Worm (Caenorhabditis elegans) whole organism, L4 larva: ENCODE measurements around the gene hsp-4.

Source experiments
- aly-2 ChIP-seq: sonication (generic microtip); optimal IDR thresholded peaks from 2 replicates; lab custom pipeline; 2018; ENCODE audit warnings: missing biosample characterization, missing genetic modification characterization
- daf-19 ChIP-seq: fragments of 200-800 bp; sonication (Bioruptor generic); conservative IDR thresholded peaks from 2 replicates; pipeline ENCODE4 v1.3.6; 2022; ENCODE audit warnings: missing genetic modification characterization, missing compliant biosample characterization
- hlh-30 ChIP-seq: sonication (generic microtip); optimal IDR thresholded peaks from 2 replicates; lab custom pipeline; 2017; ENCODE audit warnings: antibody characterized with exemption, mild to moderate bottlenecking, missing genetic modification characterization, missing compliant biosample characterization; ENCODE audit not compliant: insufficient read depth
- lim-7 ChIP-seq: fragments of 200-800 bp; sonication (Bioruptor generic); IDR thresholded peaks from 2 replicates; pipeline ENCODE4 v1.3.6; 2022; ENCODE audit warnings: missing genetic modification characterization, missing compliant biosample characterization
- lin-15B ChIP-seq: fragments of 150-350 bp; sonication (generic microtip); optimal IDR thresholded peaks from 3 replicates; lab custom pipeline; 2014; ENCODE audit warnings: missing biosample characterization, missing genetic modification characterization
- nhr-10 ChIP-seq: fragments of 150-350 bp; optimal IDR thresholded peaks from 2 replicates; lab custom pipeline; 2014; ENCODE audit warnings: missing biosample characterization, missing genetic modification characterization
- nhr-28 ChIP-seq: fragments of 150-350 bp; optimal IDR thresholded peaks from 2 replicates; lab custom pipeline; 2014; ENCODE audit warnings: missing biosample characterization, missing genetic modification characterization
- nhr-41 ChIP-seq: fragments of 200-800 bp; sonication (Bioruptor generic); IDR thresholded peaks from 2 replicates; pipeline ENCODE4 v1.3.6; 2022; ENCODE audit warnings: missing genetic modification reagents, missing genetic modification characterization, missing compliant biosample characterization
- unc-130 ChIP-seq: sonication (generic microtip); optimal IDR thresholded peaks from 2 replicates; lab custom pipeline; 2016; ENCODE audit warnings: missing genetic modification reagents, missing genetic modification characterization, missing compliant biosample characterization

DNA sequence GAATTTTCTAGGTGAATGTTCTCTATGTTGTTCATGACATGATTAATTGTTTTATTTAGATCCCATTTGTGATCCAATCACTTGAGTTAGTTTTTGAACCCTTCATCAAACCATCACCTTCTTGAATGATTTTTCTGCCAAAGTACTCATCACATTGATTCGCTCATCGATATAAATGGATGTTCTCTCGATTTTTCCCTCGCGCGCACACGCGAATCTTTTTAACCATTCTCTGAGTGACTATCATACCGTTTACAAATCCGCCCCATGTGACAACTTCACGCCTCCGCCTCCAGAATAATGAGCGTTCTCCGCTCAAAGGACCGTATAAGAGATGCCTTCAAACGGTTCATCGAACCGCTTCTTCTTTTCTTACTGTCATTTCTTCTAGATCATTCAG lies 9.6 kb downstream of the hsp-4 start:
- peak; percentile 74 for TF ChIP-seq nhr-28 (tag; lab: Kevin White, UChicago)
- TF ChIP-seq daf-19 (GFP tag; lab: Robert Waterston, UW) = no peak
- no peak for TF ChIP-seq aly-2 (tag; lab: Kevin White, UChicago)
- TF ChIP-seq lin-15B (tag; lab: Kevin White, UChicago) = no peak
- no peak for TF ChIP-seq unc-130 (GFP tag; lab: Kevin White, UChicago)
- TF ChIP-seq hlh-30 = peak; percentile 29
- TF ChIP-seq nhr-41 (GFP tag; lab: Robert Waterston, UW) = no peak
- TF ChIP-seq lim-7 (GFP tag; lab: Robert Waterston, UW) = no peak
- TF ChIP-seq nhr-10 (tag; lab: Kevin White, UChicago) = no peak
